Worm (Caenorhabditis elegans) whole organism, L1 larva: ENCODE measurements around the gene egl-13.

ENCODE experiments used
- blmp-1 ChIP-seq: fragments of 150-350 bp; optimal IDR thresholded peaks from 2 replicates; lab custom pipeline; 2014; ENCODE audit warnings: missing biosample characterization, missing genetic modification characterization
- ceh-63 ChIP-seq: fragments of 200-800 bp; sonication (Bioruptor generic); optimal IDR thresholded peaks from 2 replicates; lab custom pipeline; 2018; ENCODE audit warnings: mild to moderate bottlenecking, missing genetic modification characterization, missing compliant biosample characterization
- fkh-4 ChIP-seq: sonication (generic microtip); optimal IDR thresholded peaks from 2 replicates; lab custom pipeline; 2016; ENCODE audit warnings: missing compliant biosample characterization, missing genetic modification characterization, borderline replicate concordance
- nhr-237 ChIP-seq: fragments of 150-350 bp; optimal IDR thresholded peaks from 2 replicates; lab custom pipeline; 2014; ENCODE audit warnings: missing biosample characterization, missing genetic modification characterization
- nhr-47 ChIP-seq: sonication (generic microtip); optimal IDR thresholded peaks from 2 replicates; lab custom pipeline; 2016; ENCODE audit warnings: mild to moderate bottlenecking, missing genetic modification characterization, moderate library complexity, missing compliant biosample characterization
- tbx-2 ChIP-seq: sonication (generic microtip); optimal IDR thresholded peaks from 2 replicates; lab custom pipeline; 2016; ENCODE audit warnings: missing genetic modification characterization, missing compliant biosample characterization

DNA sequence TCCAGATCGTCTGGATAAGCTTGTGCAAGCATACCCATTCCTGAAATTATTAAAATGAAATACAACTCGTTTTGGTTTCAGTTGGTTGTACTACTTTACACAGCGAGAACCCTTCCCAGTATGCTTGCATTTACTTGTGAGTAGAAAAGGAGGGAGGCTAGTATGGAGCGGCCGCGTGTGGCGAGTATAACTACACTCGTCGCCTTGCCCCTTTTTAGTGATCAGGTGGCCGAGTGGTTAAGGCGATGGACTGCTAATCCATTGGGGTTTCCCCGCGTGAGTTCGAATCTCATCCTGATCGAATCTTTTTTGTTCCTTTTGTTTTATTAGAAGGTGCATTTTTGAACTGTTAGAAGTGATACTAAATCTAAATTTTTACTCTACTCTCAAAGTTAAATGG is 44.2 kb downstream of the egl-13 start:
- TF ChIP-seq blmp-1 (tag; lab: Kevin White, UChicago) (no peak), ceh-63 (GFP tag; lab: Kevin White, UChicago) (no peak), nhr-47 (tag; lab: Kevin White, UChicago) (peak; percentile 75), tbx-2 (peak; percentile 54), fkh-4 (tag; lab: Kevin White, UChicago) (no peak), nhr-237 (tag; lab: Kevin White, UChicago) (no peak)
